Worm (Caenorhabditis elegans) whole organism, mixed stage, embryonic: ENCODE results near the gene Y54F10BM.23.

Source experiments
- M03D4.4 ChIP-seq: sonication (generic microtip); optimal IDR thresholded peaks from 2 replicates; lab custom pipeline; 2017; ENCODE audit warnings: mild to moderate bottlenecking, missing genetic modification characterization, missing compliant biosample characterization
- bed-3 ChIP-seq: fragments of 200-800 bp; sonication (Bioruptor generic); optimal IDR thresholded peaks from 3 replicates; lab custom pipeline; 2018; ENCODE audit warnings: mild to moderate bottlenecking, missing genetic modification characterization, moderate library complexity, missing compliant biosample characterization
- blmp-1 ChIP-seq: fragments of 150-350 bp; optimal IDR thresholded peaks from 2 replicates; lab custom pipeline; 2014; ENCODE audit warnings: missing biosample characterization, missing genetic modification characterization
- ceh-39 ChIP-seq: fragments of 150-350 bp; optimal IDR thresholded peaks from 2 replicates; lab custom pipeline; 2014; ENCODE audit warnings: missing biosample characterization, missing genetic modification characterization
- ceh-43 ChIP-seq: fragments of 200-800 bp; sonication (Bioruptor generic); optimal IDR thresholded peaks from 2 replicates; lab custom pipeline; 2018; ENCODE audit warnings: mild to moderate bottlenecking, missing genetic modification characterization, moderate library complexity, missing compliant biosample characterization
- ceh-83 ChIP-seq: fragments of 200-800 bp; sonication (Bioruptor generic); optimal IDR thresholded peaks from 2 replicates; lab custom pipeline; 2018; ENCODE audit warnings: mild to moderate bottlenecking, missing genetic modification characterization, missing compliant biosample characterization
- ces-1 ChIP-seq: fragments of 150-350 bp; optimal IDR thresholded peaks from 2 replicates; lab custom pipeline; 2014; ENCODE audit warnings: missing biosample characterization, missing genetic modification reagents, missing genetic modification characterization
- cnd-1 ChIP-seq: fragments of 200-800 bp; sonication (Bioruptor generic); optimal IDR thresholded peaks from 2 replicates; lab custom pipeline; 2018; ENCODE audit warnings: mild to moderate bottlenecking, missing genetic modification characterization, missing compliant biosample characterization
- elt-1 ChIP-seq: sonication (generic microtip); optimal IDR thresholded peaks from 2 replicates; lab custom pipeline; 2017; ENCODE audit warnings: missing genetic modification characterization, mild to moderate bottlenecking, missing compliant biosample characterization, antibody characterized with exemption, moderate library complexity, borderline replicate concordance; ENCODE audit not compliant: insufficient read depth
- elt-3 ChIP-seq: fragments of 150-350 bp; optimal IDR thresholded peaks from 2 replicates; lab custom pipeline; 2014; ENCODE audit warnings: missing biosample characterization, missing genetic modification characterization
- flh-1 ChIP-seq: fragments of 200-800 bp; sonication (Bioruptor generic); optimal IDR thresholded peaks from 2 replicates; lab custom pipeline; 2018; ENCODE audit warnings: mild to moderate bottlenecking, missing genetic modification characterization, moderate library complexity, missing compliant biosample characterization
- ham-2 ChIP-seq: fragments of 200-800 bp; sonication (Bioruptor generic); optimal IDR thresholded peaks from 2 replicates; lab custom pipeline; 2018; ENCODE audit warnings: mild to moderate bottlenecking, missing genetic modification characterization, missing compliant biosample characterization
- hlh-1 ChIP-seq: fragments of 150-350 bp; optimal IDR thresholded peaks from 2 replicates; lab custom pipeline; 2014; ENCODE audit warnings: missing biosample characterization, missing genetic modification reagents, missing genetic modification characterization
- lin-13 ChIP-seq: fragments of 150-350 bp; optimal IDR thresholded peaks from 2 replicates; lab custom pipeline; 2014; ENCODE audit warnings: missing biosample characterization, missing genetic modification characterization
- lin-32 ChIP-seq: fragments of 200-800 bp; sonication (Bioruptor generic); optimal IDR thresholded peaks from 2 replicates; lab custom pipeline; 2018; ENCODE audit warnings: mild to moderate bottlenecking, missing genetic modification characterization, missing compliant biosample characterization
- lsy-2 ChIP-seq: fragments of 150-350 bp; optimal IDR thresholded peaks from 2 replicates; lab custom pipeline; 2014; ENCODE audit warnings: missing biosample characterization, missing genetic modification characterization
- mab-5 ChIP-seq: fragments of 150-350 bp; optimal IDR thresholded peaks from 2 replicates; lab custom pipeline; 2014; ENCODE audit warnings: missing biosample characterization, missing genetic modification characterization
- mep-1 ChIP-seq: fragments of 150-350 bp; optimal IDR thresholded peaks from 2 replicates; lab custom pipeline; 2017; ENCODE audit warnings: missing biosample characterization, missing genetic modification reagents, missing genetic modification characterization, inconsistent platforms
- mls-2 ChIP-seq: sonication (generic microtip); optimal IDR thresholded peaks from 2 replicates; lab custom pipeline; 2016; ENCODE audit warnings: mild to moderate bottlenecking, missing genetic modification characterization, moderate library complexity, missing compliant biosample characterization
- nhr-12 ChIP-seq: fragments of 150-350 bp; optimal IDR thresholded peaks from 2 replicates; lab custom pipeline; 2014; ENCODE audit warnings: missing biosample characterization, missing genetic modification characterization
- nhr-2 ChIP-seq: fragments of 150-350 bp; optimal IDR thresholded peaks from 2 replicates; lab custom pipeline; 2014; ENCODE audit warnings: missing biosample characterization, missing genetic modification characterization
- nhr-237 ChIP-seq: fragments of 150-350 bp; optimal IDR thresholded peaks from 2 replicates; lab custom pipeline; 2014; ENCODE audit warnings: missing biosample characterization, missing genetic modification characterization
- nhr-28 ChIP-seq: fragments of 150-350 bp; optimal IDR thresholded peaks from 2 replicates; lab custom pipeline; 2014; ENCODE audit warnings: missing biosample characterization, missing genetic modification characterization
- nhr-76 ChIP-seq: sonication (generic microtip); optimal IDR thresholded peaks from 2 replicates; lab custom pipeline; 2017; ENCODE audit warnings: missing biosample characterization, missing genetic modification characterization
- pha-4 ChIP-seq: fragments of 150-350 bp; optimal IDR thresholded peaks from 2 replicates; lab custom pipeline; 2018; ENCODE audit warnings: missing biosample characterization, missing genetic modification reagents, missing genetic modification characterization
- sem-2 ChIP-seq: fragments of 200-800 bp; sonication (Bioruptor generic); optimal IDR thresholded peaks from 2 replicates; lab custom pipeline; 2018; ENCODE audit warnings: mild to moderate bottlenecking, missing genetic modification characterization, missing compliant biosample characterization
- snpc-4 ChIP-seq: fragments of 150-350 bp; optimal IDR thresholded peaks from 2 replicates; lab custom pipeline; 2014; ENCODE audit warnings: missing biosample characterization, missing genetic modification characterization
- tbx-8 ChIP-seq: fragments of 200-800 bp; sonication (Bioruptor generic); optimal IDR thresholded peaks from 2 replicates; lab custom pipeline; 2018; ENCODE audit warnings: mild to moderate bottlenecking, missing genetic modification characterization, moderate library complexity, missing compliant biosample characterization
- unc-39 ChIP-seq: fragments of 150-350 bp; optimal IDR thresholded peaks from 2 replicates; lab custom pipeline; 2014; ENCODE audit warnings: missing biosample characterization, missing genetic modification characterization
- unc-62 ChIP-seq: fragments of 150-350 bp; optimal IDR thresholded peaks from 2 replicates; lab custom pipeline; 2014; ENCODE audit warnings: missing biosample characterization, missing genetic modification reagents, missing genetic modification characterization
- zip-8 ChIP-seq: fragments of 150-350 bp; optimal IDR thresholded peaks from 2 replicates; lab custom pipeline; 2014; ENCODE audit warnings: missing biosample characterization, missing genetic modification characterization
- ztf-11 ChIP-seq: fragments of 150-350 bp; optimal IDR thresholded peaks from 2 replicates; lab custom pipeline; 2014; ENCODE audit warnings: missing biosample characterization, missing genetic modification characterization

Y54F10BM.23 gene

DNA sequence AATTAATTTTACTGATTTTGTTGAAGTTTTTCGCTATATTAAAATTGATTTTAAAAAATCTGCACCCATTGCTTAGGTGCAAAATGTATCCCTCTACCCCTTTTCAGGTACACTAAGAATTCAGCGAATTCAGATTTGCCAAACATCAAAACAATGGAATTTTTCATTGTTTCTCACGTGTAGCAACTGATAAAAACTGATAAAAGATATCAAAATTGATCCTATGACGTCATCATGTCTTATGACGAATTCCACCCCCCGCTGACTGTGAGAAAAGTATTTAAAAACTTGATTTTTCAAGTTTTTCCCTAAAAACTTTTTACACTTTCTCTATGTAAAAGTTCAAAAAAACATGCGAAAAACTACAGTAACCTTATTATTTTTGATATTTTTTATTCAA is 1.2 kb upstream of the Y54F10BM.23 start, which contains the start of gene Y54F10BM.22:
TSS of gene Y54F10BM.22 (plus strand) at position 331 of the 400 bp plus-strand sequence.
- TF ChIP-seq zip-8 (peak; percentile 8), ceh-39 (tag; lab: Kevin White, UChicago) (no peak)
- TF ChIP-seq, all 35 proteins: peak for 1

DNA sequence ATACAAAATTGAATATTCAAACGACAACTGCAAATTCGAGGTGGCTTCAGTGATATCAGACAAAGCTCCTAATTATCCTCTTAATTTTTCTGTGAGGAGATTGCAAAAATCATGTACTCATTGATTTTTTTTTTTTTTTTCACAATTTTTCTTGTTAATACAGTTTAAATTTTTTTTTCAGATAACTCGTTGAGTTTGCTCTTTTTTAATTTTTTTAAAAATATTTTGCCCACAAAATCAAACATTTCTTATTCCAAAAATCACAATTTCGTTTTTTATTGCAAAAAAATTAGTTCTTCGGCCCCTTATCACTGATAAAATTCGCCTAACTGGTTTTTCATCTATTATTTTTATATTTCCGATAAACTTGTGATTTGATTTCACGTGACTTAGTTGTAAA is 2.5 kb downstream of the Y54F10BM.23 start, which contains the start of gene Y54F10BM.21:
TSS of gene Y54F10BM.21 (plus strand) at position 301 of the 400 bp plus-strand sequence.
- TF ChIP-seq hlh-1 (tag; lab: Kevin White, UChicago), result no peak
- TF ChIP-seq zip-8, result no peak
- TF ChIP-seq ham-2, result no peak
- TF ChIP-seq nhr-12 (tag; lab: Kevin White, UChicago), result no peak
- TF ChIP-seq elt-1, result no peak
- TF ChIP-seq nhr-2 (tag; lab: Kevin White, UChicago), result no peak
- TF ChIP-seq bed-3 (GFP tag; lab: Kevin White, UChicago), result no peak
- TF ChIP-seq unc-39, result no peak
- no peak for TF ChIP-seq ceh-83 (GFP tag; lab: Kevin White, UChicago)
- TF ChIP-seq blmp-1 (tag; lab: Kevin White, UChicago), result no peak
- no peak for TF ChIP-seq pha-4 (tag; lab: Kevin White, UChicago)
- no peak for TF ChIP-seq ztf-11 (tag; lab: Kevin White, UChicago)
- no peak for TF ChIP-seq elt-3 (tag; lab: Kevin White, UChicago)
- TF ChIP-seq snpc-4 (tag; lab: Kevin White, UChicago), result no peak
- no peak for TF ChIP-seq nhr-237 (tag; lab: Kevin White, UChicago)
- TF ChIP-seq nhr-28 (tag; lab: Kevin White, UChicago), result no peak
- no peak for TF ChIP-seq nhr-76 (tag; lab: Kevin White, UChicago)
- TF ChIP-seq tbx-8 (GFP tag; lab: Kevin White, UChicago), result no peak

DNA sequence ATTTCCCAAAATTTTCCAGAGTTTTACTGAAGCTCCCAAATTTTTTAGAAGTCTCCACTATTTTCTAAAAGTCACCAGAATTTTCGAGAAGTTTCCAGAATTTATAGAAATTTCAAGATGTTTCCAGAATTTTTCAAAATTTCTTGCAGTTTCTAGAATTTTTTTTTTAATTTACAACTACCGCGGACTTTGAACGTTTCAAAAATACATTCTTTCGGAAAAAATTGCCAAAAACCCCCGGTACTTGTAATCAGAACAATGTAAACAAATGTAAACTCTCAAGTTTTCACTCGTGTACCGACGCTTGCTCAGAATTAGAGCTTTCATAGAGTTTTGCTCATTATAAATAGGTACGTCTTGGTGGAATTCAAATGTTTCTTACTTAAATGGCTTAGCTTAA is 6.6 kb downstream of the Y54F10BM.23 start, which contains the start of gene fbxa-39:
TSS of gene fbxa-39 (plus strand) at position 301 of the 400 bp plus-strand sequence.
- TF ChIP-seq nhr-28 (tag; lab: Kevin White, UChicago), result no peak
- TF ChIP-seq M03D4.4, result no peak
- TF ChIP-seq blmp-1 (tag; lab: Kevin White, UChicago), result no peak
- no peak for TF ChIP-seq elt-3 (tag; lab: Kevin White, UChicago)
- no peak for TF ChIP-seq snpc-4 (tag; lab: Kevin White, UChicago)
- no peak for TF ChIP-seq tbx-8 (GFP tag; lab: Kevin White, UChicago)
- no peak for TF ChIP-seq nhr-76 (tag; lab: Kevin White, UChicago)
- no peak for TF ChIP-seq ceh-39 (tag; lab: Kevin White, UChicago)
- TF ChIP-seq mab-5 (tag; lab: Kevin White, UChicago), result no peak
- no peak for TF ChIP-seq flh-1
- TF ChIP-seq nhr-2 (tag; lab: Kevin White, UChicago), result no peak
- TF ChIP-seq hlh-1 (tag; lab: Kevin White, UChicago), result no peak
- no peak for TF ChIP-seq ceh-43 (GFP tag; lab: Kevin White, UChicago)
- no peak for TF ChIP-seq ceh-83 (GFP tag; lab: Kevin White, UChicago)
- no peak for TF ChIP-seq sem-2 (GFP tag; lab: Kevin White, UChicago)
- TF ChIP-seq, all 35 proteins: peak for 0

DNA sequence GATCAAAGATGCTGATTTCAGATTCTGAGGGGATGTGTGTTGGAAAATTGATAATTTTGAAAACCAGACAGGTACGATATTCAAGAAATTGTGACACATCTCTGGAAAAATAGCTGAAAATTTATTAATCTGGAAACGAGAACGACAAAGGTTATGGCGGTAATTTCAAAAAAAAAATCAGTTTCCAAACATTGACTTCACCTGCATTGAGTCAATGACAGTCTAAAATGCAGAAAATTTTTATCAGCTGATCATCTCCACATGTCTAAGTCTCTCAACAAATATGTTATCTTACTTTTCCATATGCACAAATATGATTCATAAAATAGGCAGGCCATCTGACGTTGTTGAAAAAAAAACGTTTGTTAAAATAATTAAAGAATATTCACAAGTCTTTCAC is 7.3 kb downstream of the Y54F10BM.23 start, which contains the start of gene fbxa-48:
TSS of gene fbxa-48 (minus strand) at position 101 of the 400 bp plus-strand sequence.
- TF ChIP-seq unc-62, result no peak
- TF ChIP-seq nhr-2 (tag; lab: Kevin White, UChicago), result no peak
- no peak for TF ChIP-seq nhr-76 (tag; lab: Kevin White, UChicago)
- TF ChIP-seq mep-1 (tag; lab: Kevin White, UChicago), result no peak
- no peak for TF ChIP-seq pha-4 (tag; lab: Kevin White, UChicago)
- no peak for TF ChIP-seq ceh-83 (GFP tag; lab: Kevin White, UChicago)
- no peak for TF ChIP-seq nhr-12 (tag; lab: Kevin White, UChicago)
- TF ChIP-seq ces-1, result no peak
- TF ChIP-seq cnd-1 (tag; lab: Kevin White, UChicago), result no peak
- no peak for TF ChIP-seq mab-5 (tag; lab: Kevin White, UChicago)
- TF ChIP-seq mls-2 (tag; lab: Kevin White, UChicago), result no peak
- no peak for TF ChIP-seq lin-13
- TF ChIP-seq lin-32 (GFP tag; lab: Kevin White, UChicago), result no peak
- TF ChIP-seq lsy-2 (tag; lab: Kevin White, UChicago), result no peak
- no peak for TF ChIP-seq M03D4.4
- TF ChIP-seq zip-8, result no peak
